Worm (Caenorhabditis elegans) whole organism, mixed stage, embryonic: ENCODE results near the gene dgat-2.

Experiments used
- bed-3 ChIP-seq: fragments of 200-800 bp; sonication (Bioruptor generic); optimal IDR thresholded peaks from 3 replicates; lab custom pipeline; 2018; ENCODE audit warnings: mild to moderate bottlenecking, missing genetic modification characterization, moderate library complexity, missing compliant biosample characterization
- blmp-1 ChIP-seq: fragments of 150-350 bp; optimal IDR thresholded peaks from 2 replicates; lab custom pipeline; 2014; ENCODE audit warnings: missing biosample characterization, missing genetic modification characterization
- ceh-39 ChIP-seq: fragments of 150-350 bp; optimal IDR thresholded peaks from 2 replicates; lab custom pipeline; 2014; ENCODE audit warnings: missing biosample characterization, missing genetic modification characterization
- ceh-43 ChIP-seq: fragments of 200-800 bp; sonication (Bioruptor generic); optimal IDR thresholded peaks from 2 replicates; lab custom pipeline; 2018; ENCODE audit warnings: mild to moderate bottlenecking, missing genetic modification characterization, moderate library complexity, missing compliant biosample characterization
- ceh-83 ChIP-seq: fragments of 200-800 bp; sonication (Bioruptor generic); optimal IDR thresholded peaks from 2 replicates; lab custom pipeline; 2018; ENCODE audit warnings: mild to moderate bottlenecking, missing genetic modification characterization, missing compliant biosample characterization
- ces-1 ChIP-seq: fragments of 150-350 bp; optimal IDR thresholded peaks from 2 replicates; lab custom pipeline; 2014; ENCODE audit warnings: missing biosample characterization, missing genetic modification reagents, missing genetic modification characterization
- cnd-1 ChIP-seq: fragments of 200-800 bp; sonication (Bioruptor generic); optimal IDR thresholded peaks from 2 replicates; lab custom pipeline; 2018; ENCODE audit warnings: mild to moderate bottlenecking, missing genetic modification characterization, missing compliant biosample characterization
- drap-1 ChIP-seq: fragments of 200-800 bp; sonication (Bioruptor generic); optimal IDR thresholded peaks from 3 replicates; lab custom pipeline; 2018; ENCODE audit warnings: mild to moderate bottlenecking, missing genetic modification characterization, missing compliant biosample characterization
- elt-1 ChIP-seq: sonication (generic microtip); optimal IDR thresholded peaks from 2 replicates; lab custom pipeline; 2017; ENCODE audit warnings: missing genetic modification characterization, mild to moderate bottlenecking, missing compliant biosample characterization, antibody characterized with exemption, moderate library complexity, borderline replicate concordance; ENCODE audit not compliant: insufficient read depth
- elt-3 ChIP-seq: fragments of 150-350 bp; optimal IDR thresholded peaks from 2 replicates; lab custom pipeline; 2014; ENCODE audit warnings: missing biosample characterization, missing genetic modification characterization
- flh-1 ChIP-seq: fragments of 200-800 bp; sonication (Bioruptor generic); optimal IDR thresholded peaks from 2 replicates; lab custom pipeline; 2018; ENCODE audit warnings: mild to moderate bottlenecking, missing genetic modification characterization, moderate library complexity, missing compliant biosample characterization
- ham-2 ChIP-seq: fragments of 200-800 bp; sonication (Bioruptor generic); optimal IDR thresholded peaks from 2 replicates; lab custom pipeline; 2018; ENCODE audit warnings: mild to moderate bottlenecking, missing genetic modification characterization, missing compliant biosample characterization
- hlh-1 ChIP-seq: fragments of 150-350 bp; optimal IDR thresholded peaks from 2 replicates; lab custom pipeline; 2014; ENCODE audit warnings: missing biosample characterization, missing genetic modification reagents, missing genetic modification characterization
- lin-13 ChIP-seq: fragments of 150-350 bp; optimal IDR thresholded peaks from 2 replicates; lab custom pipeline; 2014; ENCODE audit warnings: missing biosample characterization, missing genetic modification characterization
- lin-32 ChIP-seq: fragments of 200-800 bp; sonication (Bioruptor generic); optimal IDR thresholded peaks from 2 replicates; lab custom pipeline; 2018; ENCODE audit warnings: mild to moderate bottlenecking, missing genetic modification characterization, missing compliant biosample characterization
- lsy-2 ChIP-seq: fragments of 150-350 bp; optimal IDR thresholded peaks from 2 replicates; lab custom pipeline; 2014; ENCODE audit warnings: missing biosample characterization, missing genetic modification characterization
- mab-5 ChIP-seq: fragments of 150-350 bp; optimal IDR thresholded peaks from 2 replicates; lab custom pipeline; 2014; ENCODE audit warnings: missing biosample characterization, missing genetic modification characterization
- mep-1 ChIP-seq: fragments of 150-350 bp; optimal IDR thresholded peaks from 2 replicates; lab custom pipeline; 2017; ENCODE audit warnings: missing biosample characterization, missing genetic modification reagents, missing genetic modification characterization, inconsistent platforms
- mls-2 ChIP-seq: sonication (generic microtip); optimal IDR thresholded peaks from 2 replicates; lab custom pipeline; 2016; ENCODE audit warnings: mild to moderate bottlenecking, missing genetic modification characterization, moderate library complexity, missing compliant biosample characterization
- nhr-12 ChIP-seq: fragments of 150-350 bp; optimal IDR thresholded peaks from 2 replicates; lab custom pipeline; 2014; ENCODE audit warnings: missing biosample characterization, missing genetic modification characterization
- nhr-2 ChIP-seq: fragments of 150-350 bp; optimal IDR thresholded peaks from 2 replicates; lab custom pipeline; 2014; ENCODE audit warnings: missing biosample characterization, missing genetic modification characterization
- nhr-237 ChIP-seq: fragments of 150-350 bp; optimal IDR thresholded peaks from 2 replicates; lab custom pipeline; 2014; ENCODE audit warnings: missing biosample characterization, missing genetic modification characterization
- nhr-28 ChIP-seq: fragments of 150-350 bp; optimal IDR thresholded peaks from 2 replicates; lab custom pipeline; 2014; ENCODE audit warnings: missing biosample characterization, missing genetic modification characterization
- nhr-76 ChIP-seq: sonication (generic microtip); optimal IDR thresholded peaks from 2 replicates; lab custom pipeline; 2017; ENCODE audit warnings: missing biosample characterization, missing genetic modification characterization
- pha-4 ChIP-seq: fragments of 150-350 bp; optimal IDR thresholded peaks from 2 replicates; lab custom pipeline; 2018; ENCODE audit warnings: missing biosample characterization, missing genetic modification reagents, missing genetic modification characterization
- sem-2 ChIP-seq: fragments of 200-800 bp; sonication (Bioruptor generic); optimal IDR thresholded peaks from 2 replicates; lab custom pipeline; 2018; ENCODE audit warnings: mild to moderate bottlenecking, missing genetic modification characterization, missing compliant biosample characterization
- snpc-4 ChIP-seq: fragments of 150-350 bp; optimal IDR thresholded peaks from 2 replicates; lab custom pipeline; 2014; ENCODE audit warnings: missing biosample characterization, missing genetic modification characterization
- sptf-1 ChIP-seq: sonication (generic microtip); optimal IDR thresholded peaks from 2 replicates; lab custom pipeline; 2017; ENCODE audit warnings: mild to moderate bottlenecking, missing genetic modification characterization, moderate library complexity, missing compliant biosample characterization
- tbx-8 ChIP-seq: fragments of 200-800 bp; sonication (Bioruptor generic); optimal IDR thresholded peaks from 2 replicates; lab custom pipeline; 2018; ENCODE audit warnings: mild to moderate bottlenecking, missing genetic modification characterization, moderate library complexity, missing compliant biosample characterization
- unc-120 ChIP-seq: sonication (generic microtip); optimal IDR thresholded peaks from 2 replicates; lab custom pipeline; 2017; ENCODE audit warnings: missing genetic modification characterization, missing compliant biosample characterization; ENCODE audit not compliant: poor library complexity, severe bottlenecking
- unc-39 ChIP-seq: fragments of 150-350 bp; optimal IDR thresholded peaks from 2 replicates; lab custom pipeline; 2014; ENCODE audit warnings: missing biosample characterization, missing genetic modification characterization
- unc-62 ChIP-seq: fragments of 150-350 bp; optimal IDR thresholded peaks from 2 replicates; lab custom pipeline; 2014; ENCODE audit warnings: missing biosample characterization, missing genetic modification reagents, missing genetic modification characterization
- ztf-11 ChIP-seq: fragments of 150-350 bp; optimal IDR thresholded peaks from 2 replicates; lab custom pipeline; 2014; ENCODE audit warnings: missing biosample characterization, missing genetic modification characterization

Gene dgat-2

ce11 chrV:17624906-17625305 lies 35.2 kb upstream of the dgat-2 start, which contains the start of gene F57G4.11:
Gene F57G4.11, plus strand, starts transcription at chrV:17625206.
- TF ChIP-seq bed-3 (no peak), nhr-237 (tag; lab: Kevin White, UChicago) (no peak), ztf-11 (no peak), ham-2 (no peak), lsy-2 (tag; lab: Kevin White, UChicago) (no peak), mls-2 (tag; lab: Kevin White, UChicago) (no peak), pha-4 (tag; lab: Kevin White, UChicago) (no peak), ceh-43 (GFP tag; lab: Kevin White, UChicago) (no peak), nhr-12 (tag; lab: Kevin White, UChicago) (no peak), snpc-4 (tag; lab: Kevin White, UChicago) (no peak), tbx-8 (no peak), ceh-39 (tag; lab: Kevin White, UChicago) (no peak), blmp-1 (tag; lab: Kevin White, UChicago) (no peak), elt-1 (tag; lab: Kevin White, UChicago) (no peak), flh-1 (no peak)

DNA sequence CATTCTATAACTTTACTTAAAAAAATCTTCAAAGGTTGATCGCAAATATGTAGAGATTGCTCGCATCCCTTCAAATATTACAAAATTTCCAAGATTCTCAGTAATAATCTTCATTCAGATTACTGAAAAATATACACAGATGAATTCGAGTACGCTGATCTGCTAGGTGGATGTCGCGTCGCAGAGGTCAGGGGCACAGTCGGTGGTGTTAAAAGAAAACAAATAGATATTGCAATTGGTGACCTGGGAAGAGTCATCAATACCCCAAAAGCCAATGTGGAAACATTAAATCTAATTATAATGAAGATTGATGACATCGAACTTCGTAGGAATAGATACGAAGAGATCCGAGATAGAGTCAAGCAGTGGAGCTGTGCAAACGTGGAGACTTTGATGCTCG lies 31.5 kb upstream of the dgat-2 start, which contains the start of gene F57G4.10:
Gene F57G4.10 (plus strand): TSS at position 301 of the 400 bp plus-strand sequence.
- TF ChIP-seq bed-3 (no peak), elt-3 (tag; lab: Kevin White, UChicago) (no peak), drap-1 (GFP tag; lab: Kevin White, UChicago) (no peak), flh-1 (no peak), hlh-1 (no peak), lin-13 (tag; lab: Kevin White, UChicago) (no peak), sem-2 (GFP tag; lab: Kevin White, UChicago) (no peak), elt-1 (tag; lab: Kevin White, UChicago) (no peak)
- TF ChIP-seq, all 35 proteins: peak for 0

DNA sequence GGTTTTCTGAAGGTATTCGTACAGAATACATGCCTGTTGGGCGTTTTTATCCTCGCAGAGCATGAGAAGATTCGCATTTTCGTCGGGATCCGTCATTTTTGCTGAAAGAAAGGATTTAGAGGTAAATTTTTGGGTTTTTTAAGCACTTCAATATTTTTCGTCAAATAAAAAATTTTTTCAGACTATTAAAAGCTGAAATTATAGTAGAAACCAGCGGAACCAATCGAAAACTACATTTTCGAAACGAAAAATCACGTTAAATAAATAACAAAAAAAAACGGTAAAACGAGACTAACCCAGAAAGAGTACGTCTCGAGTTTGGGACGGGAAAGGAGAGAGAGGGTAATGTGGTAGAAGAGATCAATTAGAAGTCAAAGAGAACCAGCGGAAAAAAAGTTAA lies 9.7 kb upstream of the dgat-2 start, which contains the start of gene fbxa-192:
Gene fbxa-192 (minus strand): TSS at position 101 of the 400 bp plus-strand sequence.
- no peak for TF ChIP-seq ces-1 (GFP tag; lab: Kevin White, UChicago)

ce11 chrV:17655205-17655604 lies 4.9 kb upstream of the dgat-2 start:
- no peak for TF ChIP-seq nhr-28 (tag; lab: Kevin White, UChicago)
- TF ChIP-seq ceh-83 (GFP tag; lab: Kevin White, UChicago) = no peak
- TF ChIP-seq mep-1 (tag; lab: Kevin White, UChicago) = no peak
- TF ChIP-seq ces-1 (GFP tag; lab: Kevin White, UChicago) = no peak

DNA sequence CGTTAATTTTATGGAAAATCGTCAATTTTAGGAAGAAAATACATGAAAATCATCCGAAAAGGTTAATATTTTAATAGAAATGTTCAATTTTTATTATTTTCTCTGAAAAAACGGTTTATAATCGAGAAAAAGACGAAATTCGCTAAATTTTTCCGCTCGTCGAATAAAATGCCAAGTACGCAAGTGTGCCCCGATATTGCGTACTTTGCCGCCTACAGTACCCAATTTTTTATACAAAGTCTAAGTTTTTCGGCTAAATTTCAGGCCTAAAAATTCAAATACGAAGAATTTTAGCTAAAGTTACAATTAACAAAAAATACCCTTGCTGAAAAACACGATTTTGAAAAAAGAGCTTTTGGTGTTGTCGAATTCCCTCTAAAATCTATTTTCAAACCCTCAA lies 1.3 kb upstream of the dgat-2 start:
- no peak for TF ChIP-seq nhr-12 (tag; lab: Kevin White, UChicago)
- no peak for TF ChIP-seq nhr-76 (tag; lab: Kevin White, UChicago)
- TF ChIP-seq unc-39 (tag; lab: Kevin White, UChicago) = no peak
- no peak for TF ChIP-seq sem-2 (GFP tag; lab: Kevin White, UChicago)
- TF ChIP-seq mls-2 (tag; lab: Kevin White, UChicago) = no peak
- no peak for TF ChIP-seq nhr-237 (tag; lab: Kevin White, UChicago)
- no peak for TF ChIP-seq nhr-2 (tag; lab: Kevin White, UChicago)
- no peak for TF ChIP-seq ces-1 (GFP tag; lab: Kevin White, UChicago)

- TF ChIP-seq ceh-83 (GFP tag; lab: Kevin White, UChicago) = no peak
- no peak for TF ChIP-seq ztf-11
- TF ChIP-seq elt-3 (tag; lab: Kevin White, UChicago) = no peak
- no peak for TF ChIP-seq sem-2 (GFP tag; lab: Kevin White, UChicago)
- no peak for TF ChIP-seq drap-1 (GFP tag; lab: Kevin White, UChicago)
- TF ChIP-seq pha-4 (tag; lab: Kevin White, UChicago) = no peak
- no peak for TF ChIP-seq nhr-12 (tag; lab: Kevin White, UChicago)
- TF ChIP-seq blmp-1 (tag; lab: Kevin White, UChicago) = no peak
- TF ChIP-seq lin-32 (GFP tag; lab: Kevin White, UChicago) = no peak
- no peak for TF ChIP-seq nhr-2 (tag; lab: Kevin White, UChicago)
- TF ChIP-seq cnd-1 (tag; lab: Kevin White, UChicago) = no peak
- no peak for TF ChIP-seq bed-3
- no peak for TF ChIP-seq nhr-28 (tag; lab: Kevin White, UChicago)
- TF ChIP-seq nhr-237 (tag; lab: Kevin White, UChicago) = no peak
- no peak for TF ChIP-seq ces-1 (GFP tag; lab: Kevin White, UChicago)
- no peak for TF ChIP-seq lsy-2 (tag; lab: Kevin White, UChicago)
- TF ChIP-seq sptf-1 (tag; lab: Kevin White, UChicago) = no peak
- TF ChIP-seq unc-62 (GFP tag; lab: Kevin White, UChicago) = no peak
- no peak for TF ChIP-seq mab-5 (tag; lab: Kevin White, UChicago)
- TF ChIP-seq unc-120 = no peak
- TF ChIP-seq, all 35 proteins: peak for 0
Measured at ce11 chrV:17659228-17659627, 875 bp upstream of the dgat-2 start, which contains the start of gene fbxa-108. Gene fbxa-108, minus strand, starts transcription at chrV:17659385.
